Worm (Caenorhabditis elegans): ENCODE measurements around the gene sru-48.

The sru-48 gene

ce11 chrX:5208326-5208725 lies 28.4 kb downstream of the sru-48 start:
- TF ChIP-seq nhr-28 (tag; optimal IDR thresholded peaks at IDR 0.05) (no peak), nhr-67 (tag; optimal IDR thresholded peaks at IDR 0.05) (no peak), ceh-28 (tag; optimal IDR thresholded peaks at IDR 0.05) (no peak), hmg-11 (tag; optimal IDR thresholded peaks at IDR 0.05) (no peak), sea-2 (GFP tag; optimal IDR thresholded peaks at IDR 0.05) (no peak), mdl-1 (tag; optimal IDR thresholded peaks at IDR 0.05) (no peak), eor-1 (tag; optimal IDR thresholded peaks at IDR 0.05) (no peak), elt-2 (tag; optimal IDR thresholded peaks at IDR 0.05) (no peak), snpc-4 (tag; optimal IDR thresholded peaks at IDR 0.05) (no peak), ztf-4 (tag; optimal IDR thresholded peaks at IDR 0.05) (no peak), fkh-2 (tag; optimal IDR thresholded peaks at IDR 0.05) (no peak), unc-39 (tag; optimal IDR thresholded peaks at IDR 0.05) (no peak), pha-4 (tag; optimal IDR thresholded peaks at IDR 0.05) (no peak), fkh-10 (GFP tag; optimal IDR thresholded peaks at IDR 0.05) (no peak), daf-12 (tag; optimal IDR thresholded peaks at IDR 0.05) (no peak)

ce11 chrX:5208831-5209230 lies 28.9 kb downstream of the sru-48 start:
- no peak for TF ChIP-seq ama-1 (optimal IDR thresholded peaks at IDR 0.05)
- TF ChIP-seq lin-15B (tag; optimal IDR thresholded peaks at IDR 0.05): no peak
- TF ChIP-seq R02D3.7 (tag; optimal IDR thresholded peaks at IDR 0.05): no peak
- no peak for TF ChIP-seq ceh-82 (tag; optimal IDR thresholded peaks at IDR 0.05)
- no peak for TF ChIP-seq snpc-4 (tag; optimal IDR thresholded peaks at IDR 0.05)
- TF ChIP-seq ztf-4 (tag; optimal IDR thresholded peaks at IDR 0.05): no peak
- no peak for TF ChIP-seq mml-1 (tag; optimal IDR thresholded peaks at IDR 0.05)
- peak; percentile 5 for TF ChIP-seq nhr-25 (tag; optimal IDR thresholded peaks at IDR 0.05)
- no peak for TF ChIP-seq elt-1 (tag; optimal IDR thresholded peaks at IDR 0.05)
- no peak for TF ChIP-seq nhr-76 (tag; optimal IDR thresholded peaks at IDR 0.05)
- peak; percentile 32 for TF ChIP-seq nhr-23 (tag; optimal IDR thresholded peaks at IDR 0.05)

DNA sequence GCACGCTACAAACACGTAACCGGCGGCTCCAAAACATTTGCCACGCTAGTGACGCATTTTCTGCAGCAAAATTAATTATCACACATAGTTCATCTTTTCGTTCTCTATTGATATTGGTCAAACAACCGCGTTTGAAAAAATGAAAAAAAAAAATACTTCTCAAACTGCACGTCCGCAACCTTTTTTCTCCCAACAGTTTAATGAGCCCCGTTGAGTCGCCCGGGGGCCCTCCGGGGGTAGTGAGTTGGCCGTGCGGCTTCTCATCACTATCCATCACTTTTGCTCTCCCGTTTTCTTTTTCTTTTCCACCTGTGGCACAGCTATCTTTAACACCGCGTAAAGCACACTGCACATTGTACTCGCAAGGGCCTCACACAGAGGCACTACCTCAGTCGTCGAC lies 29.5 kb downstream of the sru-48 start:
- TF ChIP-seq hmg-11 (tag; optimal IDR thresholded peaks at IDR 0.05): no peak
- no peak for TF ChIP-seq snpc-4 (tag; optimal IDR thresholded peaks at IDR 0.05)
- TF ChIP-seq nhr-67 (tag; optimal IDR thresholded peaks at IDR 0.05): no peak
- TF ChIP-seq pqm-1 (tag; optimal IDR thresholded peaks at IDR 0.05): no peak
- no peak for TF ChIP-seq mml-1 (tag; optimal IDR thresholded peaks at IDR 0.05)
- no peak for TF ChIP-seq nhr-25 (tag; optimal IDR thresholded peaks at IDR 0.05)
- no peak for TF ChIP-seq zag-1 (tag; optimal IDR thresholded peaks at IDR 0.05)
- TF ChIP-seq ceh-82 (tag; optimal IDR thresholded peaks at IDR 0.05): no peak
- no peak for TF ChIP-seq ztf-4 (tag; optimal IDR thresholded peaks at IDR 0.05)
- TF ChIP-seq tbx-2 (tag; optimal IDR thresholded peaks at IDR 0.05): no peak
- no peak for TF ChIP-seq ceh-28 (tag; optimal IDR thresholded peaks at IDR 0.05)
- no peak for TF ChIP-seq nhr-237 (tag; optimal IDR thresholded peaks at IDR 0.05)
- no peak for TF ChIP-seq daf-12 (tag; optimal IDR thresholded peaks at IDR 0.05)
- TF ChIP-seq elt-3 (tag; optimal IDR thresholded peaks at IDR 0.05): no peak
- no peak for TF ChIP-seq nhr-23 (tag; optimal IDR thresholded peaks at IDR 0.05)
- TF ChIP-seq ztf-11 (tag; optimal IDR thresholded peaks at IDR 0.05): no peak
- no peak for TF ChIP-seq nhr-77 (tag; optimal IDR thresholded peaks at IDR 0.05)
- no peak for TF ChIP-seq mdl-1 (tag; optimal IDR thresholded peaks at IDR 0.05)
- no peak for TF ChIP-seq nhr-11 (tag; optimal IDR thresholded peaks at IDR 0.05)
- TF ChIP-seq elt-1 (tag; optimal IDR thresholded peaks at IDR 0.05): no peak
- no peak for TF ChIP-seq aly-2 (tag; optimal IDR thresholded peaks at IDR 0.05)
- peak; percentile 32 for TF ChIP-seq elt-2 (tag; optimal IDR thresholded peaks at IDR 0.05)
- no peak for TF ChIP-seq ceh-9 (tag; optimal IDR thresholded peaks at IDR 0.05)
- no peak for TF ChIP-seq sea-2 (GFP tag; optimal IDR thresholded peaks at IDR 0.05)
- peak; percentile 17 for TF ChIP-seq pha-4 (tag; optimal IDR thresholded peaks at IDR 0.05)
- peak; percentile 57 for TF ChIP-seq lin-39 (tag; optimal IDR thresholded peaks at IDR 0.05)
- no peak for TF ChIP-seq ama-1 (optimal IDR thresholded peaks at IDR 0.05)

- TF ChIP-seq fkh-10 (GFP tag; optimal IDR thresholded peaks at IDR 0.05) (peak; percentile 13), nfya-1 (tag; optimal IDR thresholded peaks at IDR 0.05; ENCODE audit: insufficient read depth) (peak; percentile 30), ztf-11 (tag; optimal IDR thresholded peaks at IDR 0.05) (no peak), pha-4 (tag; optimal IDR thresholded peaks at IDR 0.05) (peak; percentile 52), lin-39 (tag; optimal IDR thresholded peaks at IDR 0.05) (peak; percentile 72)
These were observed 30.6 kb downstream of the sru-48 start for ce11 chrX:5210524-5210923.
